Fruit fly (Drosophila melanogaster) whole organism, embryonic: ENCODE data around the gene Muc14A.
A peak's percentile ranks its signal among the peaks of the same experiment; 100 is the strongest.

ENCODE experiments used
- Bgb ChIP-seq: fragments of 200-800 bp; sonication (Bioruptor generic); IDR thresholded peaks from 2 replicates; pipeline ENCODE4 v1.3.6; 2022; ENCODE audit warnings: missing biosample characterization, missing genetic modification characterization; ENCODE audit not compliant: partially characterized antibody
- CG1024 ChIP-seq: fragments of 200-800 bp; sonication (Bioruptor generic); IDR thresholded peaks from 2 replicates; pipeline ENCODE4 v1.3.6; 2022; ENCODE audit warnings: missing biosample characterization, missing genetic modification characterization
- CG11504 ChIP-seq: fragments of 200-800 bp; sonication (Bioruptor generic); optimal IDR thresholded peaks from 3 replicates; lab custom pipeline; 2019; ENCODE audit warnings: missing biosample characterization, mild to moderate bottlenecking, missing genetic modification characterization, moderate library complexity
- CG11723 ChIP-seq: fragments of 200-800 bp; sonication (Bioruptor generic); optimal IDR thresholded peaks from 2 replicates; lab custom pipeline; 2017; ENCODE audit warnings: missing biosample characterization, mild to moderate bottlenecking, missing genetic modification characterization
- CG12744 ChIP-seq: fragments of 200-800 bp; sonication (Bioruptor generic); optimal IDR thresholded peaks from 2 replicates; lab custom pipeline; 2016; ENCODE audit warnings: missing biosample characterization, missing genetic modification characterization
- CG14710 ChIP-seq: fragments of 200-800 bp; sonication (Bioruptor generic); optimal IDR thresholded peaks from 3 replicates; lab custom pipeline; 2019; ENCODE audit warnings: missing biosample characterization, mild to moderate bottlenecking, missing genetic modification characterization, moderate library complexity
- CG14860 ChIP-seq: fragments of 200-800 bp; sonication (Bioruptor generic); IDR thresholded peaks from 3 replicates; pipeline ENCODE4 v1.3.6; 2022; ENCODE audit warnings: missing biosample characterization, missing genetic modification characterization; ENCODE audit not compliant: partially characterized antibody
- CG1603 ChIP-seq: fragments of 200-800 bp; sonication (Bioruptor generic); optimal IDR thresholded peaks from 2 replicates; lab custom pipeline; 2019; ENCODE audit warnings: missing biosample characterization, mild to moderate bottlenecking, missing genetic modification characterization, moderate library complexity
- CG17361 ChIP-seq: fragments of 200-800 bp; sonication (Bioruptor generic); IDR thresholded peaks from 3 replicates; pipeline ENCODE4 v1.3.6; 2022; ENCODE audit warnings: missing biosample characterization, missing genetic modification characterization
- CG2116 ChIP-seq: fragments of 200-800 bp; sonication (Bioruptor generic); optimal IDR thresholded peaks from 3 replicates; lab custom pipeline; 2018; ENCODE audit warnings: missing biosample characterization, mild to moderate bottlenecking, missing genetic modification characterization
- CG2120 ChIP-seq: fragments of 200-800 bp; sonication (Bioruptor generic); optimal IDR thresholded peaks from 3 replicates; lab custom pipeline; 2016; ENCODE audit warnings: missing biosample characterization, missing genetic modification characterization
- CG30020 ChIP-seq: fragments of 200-800 bp; optimal IDR thresholded peaks from 2 replicates; lab custom pipeline; 2019; ENCODE audit warnings: missing biosample characterization, mild to moderate bottlenecking, missing genetic modification characterization, moderate library complexity
- CG33213 ChIP-seq: fragments of 200-800 bp; sonication (Bioruptor generic); optimal IDR thresholded peaks from 3 replicates; lab custom pipeline; 2016; ENCODE audit warnings: missing biosample characterization, missing genetic modification characterization
- CG3407 ChIP-seq: fragments of 200-800 bp; sonication (Bioruptor generic); optimal IDR thresholded peaks from 2 replicates; lab custom pipeline; 2018; ENCODE audit warnings: missing biosample characterization, mild to moderate bottlenecking, missing genetic modification characterization
- CG34224 ChIP-seq: fragments of 200-800 bp; sonication (Bioruptor generic); IDR thresholded peaks from 3 replicates; pipeline ENCODE4 v1.3.6; 2022; ENCODE audit warnings: missing biosample characterization, missing genetic modification characterization; ENCODE audit not compliant: partially characterized antibody
- CG6791 ChIP-seq: fragments of 200-800 bp; sonication (Bioruptor generic); IDR thresholded peaks from 3 replicates; pipeline ENCODE4 v1.3.6; 2022; ENCODE audit warnings: missing biosample characterization, missing genetic modification characterization; ENCODE audit not compliant: partially characterized antibody
- CG7928 ChIP-seq: fragments of 200-800 bp; sonication (Bioruptor generic); optimal IDR thresholded peaks from 2 replicates; lab custom pipeline; 2017; ENCODE audit warnings: missing biosample characterization, mild to moderate bottlenecking, missing genetic modification characterization
- CG7963 ChIP-seq: fragments of 200-800 bp; sonication (Bioruptor generic); IDR thresholded peaks from 3 replicates; pipeline ENCODE4 v1.3.6; 2022; ENCODE audit warnings: missing biosample characterization, missing genetic modification characterization; ENCODE audit not compliant: partially characterized antibody
- CG8290 ChIP-seq, 3 experiments: fragments of 200-800 bp; sonication (Bioruptor generic); optimal IDR thresholded peaks; 2 replicates each; lab custom pipeline; 2016 to 2019; ENCODE audit warnings: missing biosample characterization in 3 of 3, missing genetic modification characterization in 3 of 3, mild to moderate bottlenecking in 2 of 3, moderate library complexity in 1 of 3
- CG9609 ChIP-seq: fragments of 200-800 bp; sonication (Bioruptor generic); optimal IDR thresholded peaks from 3 replicates; lab custom pipeline; 2016; ENCODE audit warnings: missing biosample characterization, missing genetic modification characterization
- Dp ChIP-seq: fragments of 200-800 bp; sonication (Bioruptor generic); optimal IDR thresholded peaks from 2 replicates; lab custom pipeline; 2018; ENCODE audit warnings: missing biosample characterization, mild to moderate bottlenecking, missing genetic modification characterization, moderate library complexity
- E2f2 ChIP-seq: fragments of 200-800 bp; sonication (Bioruptor generic); IDR thresholded peaks from 2 replicates; pipeline ENCODE4 v1.3.6; 2022; ENCODE audit warnings: missing biosample characterization, missing genetic modification characterization
- H15 ChIP-seq: fragments of 200-800 bp; sonication (Bioruptor generic); IDR thresholded peaks from 3 replicates; pipeline ENCODE4 v1.3.6; 2022; ENCODE audit warnings: missing biosample characterization, missing genetic modification characterization
- MESR4 ChIP-seq: fragments of 200-800 bp; sonication (Bioruptor generic); optimal IDR thresholded peaks from 2 replicates; lab custom pipeline; 2018; ENCODE audit warnings: missing biosample characterization, mild to moderate bottlenecking, missing genetic modification characterization, moderate library complexity
- Myb ChIP-seq: fragments of 200-800 bp; sonication (Bioruptor generic); optimal IDR thresholded peaks from 2 replicates; lab custom pipeline; 2016; ENCODE audit warnings: missing biosample characterization, missing genetic modification characterization
- Nf-YC ChIP-seq: fragments of 200-800 bp; optimal IDR thresholded peaks from 3 replicates; lab custom pipeline; 2019; ENCODE audit warnings: missing biosample characterization, mild to moderate bottlenecking, missing genetic modification characterization, moderate library complexity
- Scr ChIP-seq: fragments of 200-800 bp; sonication (Bioruptor generic); IDR thresholded peaks from 2 replicates; pipeline ENCODE4 v1.3.6; 2022; ENCODE audit warnings: missing biosample characterization, missing genetic modification characterization; ENCODE audit not compliant: partially characterized antibody
- Sin3A ChIP-seq: fragments of >200 bp; optimal IDR thresholded peaks from 2 replicates; lab custom pipeline; 2018
- Sry-δ ChIP-seq: fragments of 200-800 bp; sonication (Bioruptor generic); optimal IDR thresholded peaks from 2 replicates; lab custom pipeline; 2016; ENCODE audit warnings: missing biosample characterization, missing genetic modification characterization
- bab2 ChIP-seq: fragments of 200-800 bp; sonication (Bioruptor generic); optimal IDR thresholded peaks from 2 replicates; lab custom pipeline; 2016; ENCODE audit warnings: missing biosample characterization, missing genetic modification characterization
- btn ChIP-seq: fragments of 200-800 bp; sonication (Bioruptor generic); optimal IDR thresholded peaks from 2 replicates; lab custom pipeline; 2016; ENCODE audit warnings: missing biosample characterization, missing genetic modification characterization
- chinmo ChIP-seq: fragments of 200-800 bp; sonication (Bioruptor generic); IDR thresholded peaks from 4 replicates; pipeline ENCODE4 v1.3.6; 2022; ENCODE audit warnings: missing biosample characterization, missing genetic modification characterization; ENCODE audit not compliant: partially characterized antibody
- crc ChIP-seq: fragments of 200-800 bp; sonication (Bioruptor generic); optimal IDR thresholded peaks from 2 replicates; lab custom pipeline; 2016; ENCODE audit warnings: missing biosample characterization, missing genetic modification characterization
- gfzf ChIP-seq: fragments of 200-800 bp; sonication (Bioruptor generic); optimal IDR thresholded peaks from 2 replicates; lab custom pipeline; 2016; ENCODE audit warnings: missing biosample characterization, mild to moderate bottlenecking, missing genetic modification characterization, moderate library complexity
- kah ChIP-seq: fragments of 200-800 bp; sonication (Bioruptor generic); optimal IDR thresholded peaks from 2 replicates; lab custom pipeline; 2018; ENCODE audit warnings: missing biosample characterization, mild to moderate bottlenecking, missing genetic modification characterization
- lbe ChIP-seq: fragments of 200-800 bp; sonication (Bioruptor generic); optimal IDR thresholded peaks from 2 replicates; lab custom pipeline; 2016; ENCODE audit warnings: missing biosample characterization, mild to moderate bottlenecking, missing genetic modification characterization
- phol ChIP-seq: fragments of 200-800 bp; sonication (Bioruptor generic); optimal IDR thresholded peaks from 3 replicates; lab custom pipeline; 2018; ENCODE audit warnings: missing biosample characterization, mild to moderate bottlenecking, missing genetic modification characterization, moderate library complexity
- pzg ChIP-seq: fragments of 200-800 bp; sonication (Bioruptor generic); optimal IDR thresholded peaks from 3 replicates; lab custom pipeline; 2018; ENCODE audit warnings: missing biosample characterization, mild to moderate bottlenecking, missing genetic modification characterization, moderate library complexity
- sens ChIP-seq: fragments of 200-800 bp; sonication (Bioruptor generic); peaks from one replicate; lab custom pipeline; 2016; ENCODE audit warnings: missing biosample characterization, missing genetic modification characterization
- stwl ChIP-seq: fragments of 200-800 bp; sonication (Bioruptor generic); optimal IDR thresholded peaks from 3 replicates; lab custom pipeline; 2018; ENCODE audit warnings: missing biosample characterization, mild to moderate bottlenecking, missing genetic modification characterization, moderate library complexity
- sug ChIP-seq: fragments of 200-800 bp; optimal IDR thresholded peaks from 2 replicates; lab custom pipeline; 2019; ENCODE audit warnings: missing biosample characterization, mild to moderate bottlenecking, missing genetic modification characterization, moderate library complexity
- tna ChIP-seq: fragments of 200-800 bp; sonication (Bioruptor generic); IDR thresholded peaks from 2 replicates; pipeline ENCODE4 v1.3.6; 2022; ENCODE audit warnings: missing biosample characterization, missing genetic modification characterization; ENCODE audit not compliant: partially characterized antibody
- toy ChIP-seq: fragments of 200-800 bp; sonication (Bioruptor generic); IDR thresholded peaks from 2 replicates; pipeline ENCODE4 v1.3.6; 2022; ENCODE audit warnings: missing biosample characterization, missing genetic modification characterization
- vnd ChIP-seq: fragments of 200-800 bp; sonication (Bioruptor generic); IDR thresholded peaks from 3 replicates; pipeline ENCODE4 v1.3.6; 2022; ENCODE audit warnings: missing biosample characterization, missing genetic modification characterization; ENCODE audit not compliant: partially characterized antibody
- zen ChIP-seq: fragments of 200-800 bp; sonication (Bioruptor generic); optimal IDR thresholded peaks from 3 replicates; lab custom pipeline; 2018; ENCODE audit warnings: missing biosample characterization, mild to moderate bottlenecking, missing genetic modification characterization, moderate library complexity

Muc14A gene

dm6 chrX:16072658-16073374 is 63.9 kb downstream of the Muc14A start (continued):
- TF ChIP-seq CG1024 (GFP tag; lab: Robert Waterston, UW) (no peak), crc (no peak), bab2 (GFP tag; lab: Kevin White, UChicago) (no peak)

dm6 chrX:16073375-16073982 is 64.6 kb downstream of the Muc14A start, which contains the start of gene Nipsnap:
Nipsnap (minus strand) TSS chrX:16073568.
- no peak for TF ChIP-seq MESR4 (GFP tag; lab: Kevin White, UChicago)
- peak; percentile 2 for TF ChIP-seq zen (tag; lab: Kevin White, UChicago)
- TF ChIP-seq CG2116, result peak; percentile 89
- 0 out of 3 replicates have a peak, but pooled peaks have one; percentile 15 for TF ChIP-seq CG17361 (GFP tag; lab: Robert Waterston, UW)
- TF ChIP-seq Bgb (GFP tag; lab: Robert Waterston, UW), result peak; percentile 98
- peak; percentile 97; the same call in 3 of the 4 replicates for TF ChIP-seq chinmo (GFP tag; lab: Robert Waterston, UW)
- TF ChIP-seq CG14710 (tag; lab: Kevin White, UChicago), result peak; percentile 29
- TF ChIP-seq gfzf (GFP tag; lab: Kevin White, UChicago), result peak; percentile 58
- TF ChIP-seq CG6791 (GFP tag; lab: Robert Waterston, UW), result peak; percentile 99
- TF ChIP-seq CG11504 (tag; lab: Kevin White, UChicago), result no peak
- TF ChIP-seq CG30020, result peak; percentile 50
- peak; percentile 1 for TF ChIP-seq CG33213 (GFP tag; lab: Kevin White, UChicago)
- no peak for TF ChIP-seq CG7928 (GFP tag; lab: Kevin White, UChicago)
- peak; percentile 95 for TF ChIP-seq Scr
- peak; percentile 56 for TF ChIP-seq Dp (GFP tag; lab: Kevin White, UChicago)
- peak; percentile 83 for TF ChIP-seq pzg (GFP tag; lab: Kevin White, UChicago)
- TF ChIP-seq Sry-δ (GFP tag; lab: Kevin White, UChicago), result peak; percentile 93
- TF ChIP-seq kah (GFP tag; lab: Kevin White, UChicago), result peak; percentile 4
- peak; percentile 86 for TF ChIP-seq stwl (tag; lab: Kevin White, UChicago)
- TF ChIP-seq CG34224 (GFP tag; lab: Robert Waterston, UW), result peak; percentile 93
- TF ChIP-seq H15 (GFP tag; lab: Robert Waterston, UW), result no peak
- TF ChIP-seq E2f2 (GFP tag; lab: Robert Waterston, UW), result peak; percentile 60
- peak; percentile 98 for TF ChIP-seq CG7963 (GFP tag; lab: Robert Waterston, UW)
- no peak for TF ChIP-seq toy (GFP tag; lab: Robert Waterston, UW)
- TF ChIP-seq tna (GFP tag; lab: Robert Waterston, UW), result peak; percentile 97
- TF ChIP-seq CG9609 (GFP tag; lab: Kevin White, UChicago), result no peak
- TF ChIP-seq vnd, result peak; percentile 97
- no peak for TF ChIP-seq CG3407 (GFP tag; lab: Kevin White, UChicago)
- no peak for TF ChIP-seq lbe (GFP tag; lab: Kevin White, UChicago)
- TF ChIP-seq CG2120 (GFP tag; lab: Kevin White, UChicago), result peak; percentile 13
- no peak for TF ChIP-seq CG11723
- TF ChIP-seq Myb (GFP tag; lab: Kevin White, UChicago), result peak; percentile 97
- TF ChIP-seq btn (GFP tag; lab: Kevin White, UChicago), result no peak
- peak; percentile 69 for TF ChIP-seq phol (tag; lab: Kevin White, UChicago)
- peak; percentile 20 for TF ChIP-seq Nf-YC (tag; lab: Kevin White, UChicago)
- peak; percentile 23 for TF ChIP-seq CG12744 (GFP tag; lab: Kevin White, UChicago)
- peak; percentile 72 for TF ChIP-seq CG1603 (tag; lab: Kevin White, UChicago)
- peak; percentile 98 for TF ChIP-seq CG14860 (GFP tag; lab: Robert Waterston, UW)
- TF ChIP-seq Sin3A (lab: Kevin White, UChicago), result peak; percentile 61
- peak; percentile 8 for TF ChIP-seq CG8290 (GFP tag; optimal IDR thresholded peaks at IDR 0.05; lab: Kevin White, UChicago)
- no peak for TF ChIP-seq CG8290 (tag; optimal IDR thresholded peaks at IDR 0.05; lab: Kevin White, UChicago)
- peak; percentile 8 for TF ChIP-seq sug
- peak; percentile 67 for TF ChIP-seq sens (GFP tag; lab: Kevin White, UChicago)
